Worm (Caenorhabditis elegans) whole organism, late embryonic: ENCODE data around the gene C17H12.5.
A peak's percentile ranks its signal among the peaks of the same experiment; 100 is the strongest.

Experiments
- C08G9.2 ChIP-seq: sonication (generic microtip); optimal IDR thresholded peaks from 2 replicates; lab custom pipeline; 2016; ENCODE audit warnings: mild to moderate bottlenecking, missing genetic modification characterization, moderate library complexity, missing compliant biosample characterization
- C38D4.7 ChIP-seq: fragments of 200-800 bp; sonication (Bioruptor generic); optimal IDR thresholded peaks from 2 replicates; lab custom pipeline; 2018; ENCODE audit warnings: mild to moderate bottlenecking, missing genetic modification characterization, moderate library complexity, missing compliant biosample characterization
- K09A11.1 ChIP-seq: sonication (generic microtip); optimal IDR thresholded peaks from 2 replicates; lab custom pipeline; 2017; ENCODE audit warnings: antibody characterized with exemption, mild to moderate bottlenecking, missing genetic modification characterization, missing compliant biosample characterization; ENCODE audit not compliant: insufficient read depth
- Y22D7AL.16 ChIP-seq: sonication (generic microtip); optimal IDR thresholded peaks from 2 replicates; lab custom pipeline; 2016; ENCODE audit warnings: missing genetic modification characterization, missing compliant biosample characterization
- ama-1 ChIP-seq: fragments of 150-350 bp; optimal IDR thresholded peaks from 2 replicates; lab custom pipeline; 2014
- ceh-18 ChIP-seq: sonication (generic microtip); optimal IDR thresholded peaks from 2 replicates; lab custom pipeline; 2016; ENCODE audit warnings: missing genetic modification characterization, missing compliant biosample characterization
- ceh-2 ChIP-seq: sonication (generic microtip); optimal IDR thresholded peaks from 2 replicates; lab custom pipeline; 2016; ENCODE audit warnings: missing genotype, missing genetic modification characterization, missing compliant biosample characterization
- ceh-22 ChIP-seq: sonication (generic microtip); optimal IDR thresholded peaks from 2 replicates; lab custom pipeline; 2017; ENCODE audit warnings: missing biosample characterization, missing genetic modification characterization
- ceh-30 ChIP-seq: fragments of 150-350 bp; optimal IDR thresholded peaks from 2 replicates; lab custom pipeline; 2014; ENCODE audit warnings: missing biosample characterization, missing genetic modification characterization
- ceh-31 ChIP-seq: sonication (generic microtip); optimal IDR thresholded peaks from 2 replicates; lab custom pipeline; 2016; ENCODE audit warnings: missing genetic modification characterization, missing compliant biosample characterization
- ceh-34 ChIP-seq: sonication (generic microtip); optimal IDR thresholded peaks from 2 replicates; lab custom pipeline; 2016; ENCODE audit warnings: mild to moderate bottlenecking, missing genetic modification characterization, missing compliant biosample characterization
- ceh-45 ChIP-seq: fragments of 200-800 bp; sonication (Bioruptor generic); IDR thresholded peaks from 2 replicates; pipeline ENCODE4 v1.3.6; 2022; ENCODE audit warnings: missing genetic modification reagents, missing genetic modification characterization, missing compliant biosample characterization
- ceh-6 ChIP-seq: fragments of 200-800 bp; sonication (Bioruptor generic); optimal IDR thresholded peaks from 2 replicates; lab custom pipeline; 2018; ENCODE audit warnings: mild to moderate bottlenecking, missing genetic modification characterization, missing compliant biosample characterization
- ceh-9 ChIP-seq: sonication (generic microtip); optimal IDR thresholded peaks from 2 replicates; lab custom pipeline; 2016; ENCODE audit warnings: mild to moderate bottlenecking, missing genetic modification characterization, inconsistent platforms, missing compliant biosample characterization
- dve-1 ChIP-seq: sonication (generic microtip); optimal IDR thresholded peaks from 2 replicates; lab custom pipeline; 2017; ENCODE audit warnings: antibody characterized with exemption, mild to moderate bottlenecking, missing genetic modification characterization, missing compliant biosample characterization
- elt-2 ChIP-seq: sonication (generic microtip); optimal IDR thresholded peaks from 2 replicates; lab custom pipeline; 2016; ENCODE audit warnings: missing genetic modification reagents, missing genetic modification characterization, missing compliant biosample characterization
- ets-4 ChIP-seq: sonication (generic microtip); optimal IDR thresholded peaks from 2 replicates; lab custom pipeline; 2016; ENCODE audit warnings: missing genetic modification characterization, missing compliant biosample characterization
- eyg-1 ChIP-seq: sonication (generic microtip); optimal IDR thresholded peaks from 2 replicates; lab custom pipeline; 2016; ENCODE audit warnings: missing genotype, missing genetic modification characterization, missing compliant biosample characterization
- fax-1 ChIP-seq: sonication (generic microtip); optimal IDR thresholded peaks from 2 replicates; lab custom pipeline; 2016; ENCODE audit warnings: missing genotype, missing genetic modification characterization, missing compliant biosample characterization
- fkh-6 ChIP-seq: sonication (generic microtip); optimal IDR thresholded peaks from 2 replicates; lab custom pipeline; 2016; ENCODE audit warnings: missing genetic modification characterization, missing compliant biosample characterization
- gmeb-2 ChIP-seq: sonication (generic microtip); optimal IDR thresholded peaks from 2 replicates; lab custom pipeline; 2016; ENCODE audit warnings: missing genetic modification characterization, inconsistent platforms, missing compliant biosample characterization
- hlh-13 ChIP-seq: fragments of 200-800 bp; sonication (Bioruptor generic); optimal IDR thresholded peaks from 2 replicates; lab custom pipeline; 2018; ENCODE audit warnings: mild to moderate bottlenecking, missing genetic modification characterization, missing compliant biosample characterization
- hlh-15 ChIP-seq: sonication (generic microtip); optimal IDR thresholded peaks from 2 replicates; lab custom pipeline; 2016; ENCODE audit warnings: missing genetic modification characterization, missing compliant biosample characterization
- hlh-30 ChIP-seq: sonication (generic microtip); optimal IDR thresholded peaks from 2 replicates; lab custom pipeline; 2017; ENCODE audit warnings: antibody characterized with exemption, missing genetic modification characterization, missing compliant biosample characterization; ENCODE audit not compliant: insufficient read depth
- hlh-8 ChIP-seq: sonication (generic microtip); optimal IDR thresholded peaks from 2 replicates; lab custom pipeline; 2016; ENCODE audit warnings: missing genotype, missing genetic modification characterization, missing compliant biosample characterization
- lim-6 ChIP-seq: sonication (generic microtip); optimal IDR thresholded peaks from 2 replicates; lab custom pipeline; 2016; ENCODE audit warnings: missing genetic modification characterization, missing compliant biosample characterization
- nfya-1 ChIP-seq: sonication (generic microtip); optimal IDR thresholded peaks from 2 replicates; lab custom pipeline; 2017; ENCODE audit warnings: missing genetic modification characterization, mild to moderate bottlenecking, missing compliant biosample characterization, antibody characterized with exemption, moderate library complexity
- nhr-232 ChIP-seq: sonication (generic microtip); optimal IDR thresholded peaks from 2 replicates; lab custom pipeline; 2016; ENCODE audit warnings: missing genetic modification characterization, missing compliant biosample characterization
- npax-4 ChIP-seq: sonication (generic microtip); optimal IDR thresholded peaks from 2 replicates; lab custom pipeline; 2016; ENCODE audit warnings: missing genetic modification characterization, missing compliant biosample characterization
- odd-2 ChIP-seq: sonication (generic microtip); optimal IDR thresholded peaks from 2 replicates; lab custom pipeline; 2017; ENCODE audit warnings: antibody characterized with exemption, mild to moderate bottlenecking, missing genetic modification characterization, missing compliant biosample characterization
- pat-9 ChIP-seq: fragments of 200-800 bp; sonication (Bioruptor generic); optimal IDR thresholded peaks from 2 replicates; lab custom pipeline; 2018; ENCODE audit warnings: mild to moderate bottlenecking, missing genetic modification characterization, moderate library complexity, missing compliant biosample characterization
- pax-1 ChIP-seq: fragments of 150-350 bp; optimal IDR thresholded peaks from 2 replicates; lab custom pipeline; 2014; ENCODE audit warnings: missing biosample characterization, missing genetic modification characterization
- pha-4 ChIP-seq: fragments of 150-350 bp; optimal IDR thresholded peaks from 2 replicates; lab custom pipeline; 2018; ENCODE audit warnings: missing biosample characterization, missing genetic modification reagents, missing genetic modification characterization
- pqm-1 ChIP-seq: sonication (generic microtip); optimal IDR thresholded peaks from 2 replicates; lab custom pipeline; 2016; ENCODE audit warnings: missing genetic modification characterization, missing compliant biosample characterization
- rnt-1 ChIP-seq: sonication (generic microtip); optimal IDR thresholded peaks from 2 replicates; lab custom pipeline; 2016; ENCODE audit warnings: missing genetic modification characterization, missing compliant biosample characterization
- sdc-2 ChIP-seq: sonication (generic microtip); optimal IDR thresholded peaks from 2 replicates; lab custom pipeline; 2016; ENCODE audit warnings: missing genotype, missing genetic modification characterization, missing compliant biosample characterization
- sox-2 ChIP-seq: fragments of 200-800 bp; sonication (Bioruptor generic); IDR thresholded peaks from 2 replicates; pipeline ENCODE4 v1.3.6; 2022; ENCODE audit warnings: missing genetic modification reagents, missing genetic modification characterization, missing compliant biosample characterization
- sox-4 ChIP-seq: sonication (generic microtip); optimal IDR thresholded peaks from 2 replicates; lab custom pipeline; 2017; ENCODE audit warnings: mild to moderate bottlenecking, missing genetic modification characterization, inconsistent platforms, missing compliant biosample characterization
- syd-9 ChIP-seq: sonication (generic microtip); optimal IDR thresholded peaks from 2 replicates; lab custom pipeline; 2016; ENCODE audit warnings: mild to moderate bottlenecking, missing genetic modification characterization, moderate library complexity, missing compliant biosample characterization
- tbx-2 ChIP-seq: sonication (generic microtip); optimal IDR thresholded peaks from 2 replicates; lab custom pipeline; 2016; ENCODE audit warnings: missing genetic modification characterization, missing compliant biosample characterization
- tbx-7 ChIP-seq: sonication (generic microtip); optimal IDR thresholded peaks from 2 replicates; lab custom pipeline; 2016; ENCODE audit warnings: missing genotype, missing genetic modification characterization, missing compliant biosample characterization
- unc-42 ChIP-seq: sonication (generic microtip); optimal IDR thresholded peaks from 2 replicates; lab custom pipeline; 2016; ENCODE audit warnings: missing genotype, missing genetic modification characterization, missing compliant biosample characterization
- unc-55 ChIP-seq: sonication (generic microtip); optimal IDR thresholded peaks from 2 replicates; lab custom pipeline; 2017; ENCODE audit warnings: missing biosample characterization, missing genetic modification reagents, missing genetic modification characterization
- zip-5 ChIP-seq: sonication (generic microtip); optimal IDR thresholded peaks from 2 replicates; lab custom pipeline; 2016; ENCODE audit warnings: missing genetic modification characterization, missing compliant biosample characterization

Gene C17H12.5

DNA sequence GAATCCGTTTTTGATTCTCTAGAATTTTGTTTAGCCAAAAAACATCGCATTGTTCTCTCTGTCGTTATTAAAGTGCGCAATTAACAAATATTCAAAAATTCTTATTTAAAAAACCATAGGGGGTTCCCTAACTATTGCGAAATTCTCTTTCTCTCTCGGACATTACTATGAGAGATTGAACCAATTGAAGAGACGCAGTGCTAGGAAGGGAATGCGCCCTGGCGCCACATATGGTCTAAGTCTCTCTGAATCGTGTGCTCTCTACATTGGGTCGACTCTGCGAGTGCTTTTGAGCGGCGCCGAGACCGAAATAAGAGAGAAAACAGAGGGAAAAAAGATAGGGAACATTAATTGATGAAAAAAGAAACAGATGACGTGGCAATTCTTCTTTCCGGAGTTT, 31.6 kb downstream of the C17H12.5 start:
- TF ChIP-seq pqm-1 (no peak), unc-42 (peak; percentile 31), nfya-1 (tag; lab: Kevin White, UChicago) (peak; percentile 34), ama-1 (lab: Kevin White, UChicago) (no peak), unc-55 (peak; percentile 20)

DNA sequence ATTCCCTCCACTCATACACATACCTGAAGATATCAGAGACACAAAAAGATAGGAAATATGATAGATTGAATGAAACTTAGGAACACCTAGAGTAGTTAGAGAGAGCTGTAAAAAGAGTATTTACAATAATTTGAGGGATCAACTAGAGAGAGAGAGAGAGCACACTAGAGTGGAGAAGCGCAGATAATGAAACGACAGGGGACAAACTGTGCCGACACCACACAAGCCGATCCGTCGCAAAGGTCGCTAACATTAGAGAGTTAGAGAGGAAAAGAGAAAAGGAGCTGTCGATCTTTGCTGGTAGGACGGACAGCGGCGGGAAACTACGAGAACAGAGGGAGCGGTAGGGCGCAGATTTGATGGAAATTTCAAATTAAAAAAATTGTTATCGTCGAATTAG, 32.3 kb downstream of the C17H12.5 start, which contains the start of gene dyci-1:
Gene dyci-1 (minus strand): TSS at position 122 of the 400 bp plus-strand sequence.
- TF ChIP-seq ceh-18 (tag; lab: Kevin White, UChicago) (peak; percentile 32), ceh-31 (peak; percentile 1), ceh-22 (tag; lab: Kevin White, UChicago) (peak; percentile 2), tbx-2 (tag; lab: Kevin White, UChicago) (peak; percentile 47), syd-9 (tag; lab: Kevin White, UChicago) (no peak), lim-6 (no peak), npax-4 (tag; lab: Kevin White, UChicago) (no peak)

DNA sequence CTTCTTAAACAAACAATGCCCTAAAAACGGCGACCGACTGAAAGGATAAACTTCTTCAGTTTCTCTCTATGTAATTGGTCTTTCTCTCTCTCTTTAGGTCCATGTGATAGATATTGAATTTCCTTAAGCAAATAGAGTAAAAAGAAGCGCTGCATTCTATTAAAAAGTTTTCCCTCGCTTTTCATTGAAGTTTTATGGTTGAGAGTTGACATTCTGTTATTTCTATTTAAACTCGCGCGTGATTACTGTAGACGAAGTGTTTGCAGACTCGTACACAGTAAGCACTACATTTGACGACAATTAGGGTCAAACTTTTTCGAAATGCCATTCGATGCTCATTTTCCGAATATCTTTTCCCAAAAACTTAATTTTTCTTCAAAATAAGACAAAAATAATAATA, 40.3 kb downstream of the C17H12.5 start:
- TF ChIP-seq elt-2, result no peak
- TF ChIP-seq ceh-9 (tag; lab: Kevin White, UChicago), result no peak
- no peak for TF ChIP-seq ceh-34 (tag; lab: Kevin White, UChicago)
- no peak for TF ChIP-seq tbx-7 (tag; lab: Kevin White, UChicago)
- TF ChIP-seq ceh-2 (tag; lab: Kevin White, UChicago), result no peak
- TF ChIP-seq dve-1 (tag; lab: Kevin White, UChicago), result no peak
- TF ChIP-seq, all 69 proteins: peak for 0

DNA sequence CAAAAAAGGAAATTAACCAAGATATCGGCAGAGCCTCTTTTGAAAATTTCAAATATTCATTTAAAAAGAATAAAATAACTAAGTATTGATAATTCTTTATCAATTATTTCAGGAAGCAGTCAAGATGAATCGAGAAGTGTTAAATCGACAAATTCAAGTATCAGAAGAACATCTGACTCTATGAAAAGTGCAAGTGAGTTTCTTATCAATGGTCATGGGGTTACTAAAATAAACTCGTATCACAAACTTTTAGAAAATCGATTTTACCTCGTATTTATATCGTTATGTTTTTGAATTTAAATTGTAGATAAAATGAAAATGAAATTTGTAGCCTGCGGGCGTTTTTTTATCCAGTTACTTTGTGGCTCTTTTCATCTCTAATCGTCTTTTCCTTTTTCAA, 45.9 kb downstream of the C17H12.5 start:
- TF ChIP-seq ceh-30 (tag; lab: Kevin White, UChicago) (no peak), ceh-6 (GFP tag; lab: Kevin White, UChicago) (no peak), sox-4 (no peak), ets-4 (no peak), C08G9.2 (tag; lab: Kevin White, UChicago) (no peak), pax-1 (no peak), pat-9 (tag; lab: Kevin White, UChicago) (no peak), Y22D7AL.16 (tag; lab: Kevin White, UChicago) (no peak), odd-2 (no peak), zip-5 (no peak), sdc-2 (tag; lab: Kevin White, UChicago) (no peak), ceh-34 (tag; lab: Kevin White, UChicago) (no peak)

DNA sequence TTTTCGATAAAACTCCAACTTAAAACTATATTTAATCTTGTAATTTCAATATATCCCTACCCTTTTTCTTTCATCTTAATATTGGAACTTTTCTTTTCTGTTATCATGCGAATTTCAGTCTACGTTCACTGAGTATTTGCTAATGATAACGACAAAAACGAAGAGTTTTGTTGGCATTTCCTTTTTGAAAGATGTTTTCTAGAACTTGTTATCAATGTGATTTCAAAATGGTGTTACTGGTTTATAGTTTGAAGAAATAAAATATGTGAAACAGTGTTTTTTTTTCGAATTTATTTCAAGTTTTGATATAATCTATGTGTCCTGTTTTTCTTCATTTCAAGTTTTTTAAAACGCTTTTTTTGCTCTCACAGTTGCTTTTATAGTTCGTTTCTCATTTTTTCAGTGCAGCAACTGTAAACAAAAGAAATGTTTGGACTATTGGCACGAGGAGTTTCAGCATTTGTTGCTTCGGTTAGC, 47.0 kb downstream of the C17H12.5 start, which contains the start of gene anat-1:
Gene anat-1 (plus strand): TSS at position 427 of the 477 bp plus-strand sequence.
- TF ChIP-seq fkh-6 (tag; lab: Kevin White, UChicago), result no peak
- TF ChIP-seq unc-42, result no peak
- TF ChIP-seq K09A11.1 (tag; lab: Kevin White, UChicago), result no peak
- no peak for TF ChIP-seq syd-9 (tag; lab: Kevin White, UChicago)

DNA sequence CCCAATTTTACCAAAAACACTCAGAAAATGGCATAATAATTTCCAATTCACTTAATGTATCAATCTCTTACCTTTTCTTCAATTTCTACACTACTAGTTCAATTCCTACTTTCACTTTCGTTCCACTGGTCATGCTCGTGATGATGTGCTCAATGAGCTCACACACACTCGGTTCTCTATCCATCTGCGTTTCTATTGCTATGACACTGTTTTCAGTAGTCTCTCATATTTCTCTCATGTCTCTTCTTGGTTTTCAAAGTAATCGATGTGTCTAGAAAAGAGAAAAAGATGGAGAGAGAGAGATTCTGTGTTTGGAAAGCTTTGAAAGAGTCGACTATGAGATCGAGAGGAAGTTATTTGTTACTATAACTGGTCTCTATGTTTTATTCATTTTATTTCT, 50.2 kb downstream of the C17H12.5 start:
- TF ChIP-seq rnt-1 (no peak), K09A11.1 (tag; lab: Kevin White, UChicago) (no peak), unc-42 (peak; percentile 38), pha-4 (tag; lab: Kevin White, UChicago) (no peak), ceh-30 (tag; lab: Kevin White, UChicago) (no peak), hlh-8 (tag; lab: Kevin White, UChicago) (no peak), C38D4.7 (GFP tag; lab: Kevin White, UChicago) (no peak), sox-4 (no peak), fkh-6 (tag; lab: Kevin White, UChicago) (no peak), hlh-13 (GFP tag; lab: Kevin White, UChicago) (no peak), nfya-1 (tag; lab: Kevin White, UChicago) (peak; percentile 61), nhr-232 (no peak), tbx-2 (tag; lab: Kevin White, UChicago) (peak; percentile 5), gmeb-2 (tag; lab: Kevin White, UChicago) (no peak), fax-1 (tag; lab: Kevin White, UChicago) (no peak), sox-2 (GFP tag; lab: Robert Waterston, UW) (no peak), hlh-15 (no peak), hlh-30 (tag; lab: Kevin White, UChicago) (peak; percentile 62), elt-2 (no peak), eyg-1 (tag; lab: Kevin White, UChicago) (no peak), ceh-45 (GFP tag; lab: Robert Waterston, UW) (no peak)
